Fruit fly (Drosophila melanogaster): ENCODE measurements around the gene CG5715.

CG5715 gene

DNA sequence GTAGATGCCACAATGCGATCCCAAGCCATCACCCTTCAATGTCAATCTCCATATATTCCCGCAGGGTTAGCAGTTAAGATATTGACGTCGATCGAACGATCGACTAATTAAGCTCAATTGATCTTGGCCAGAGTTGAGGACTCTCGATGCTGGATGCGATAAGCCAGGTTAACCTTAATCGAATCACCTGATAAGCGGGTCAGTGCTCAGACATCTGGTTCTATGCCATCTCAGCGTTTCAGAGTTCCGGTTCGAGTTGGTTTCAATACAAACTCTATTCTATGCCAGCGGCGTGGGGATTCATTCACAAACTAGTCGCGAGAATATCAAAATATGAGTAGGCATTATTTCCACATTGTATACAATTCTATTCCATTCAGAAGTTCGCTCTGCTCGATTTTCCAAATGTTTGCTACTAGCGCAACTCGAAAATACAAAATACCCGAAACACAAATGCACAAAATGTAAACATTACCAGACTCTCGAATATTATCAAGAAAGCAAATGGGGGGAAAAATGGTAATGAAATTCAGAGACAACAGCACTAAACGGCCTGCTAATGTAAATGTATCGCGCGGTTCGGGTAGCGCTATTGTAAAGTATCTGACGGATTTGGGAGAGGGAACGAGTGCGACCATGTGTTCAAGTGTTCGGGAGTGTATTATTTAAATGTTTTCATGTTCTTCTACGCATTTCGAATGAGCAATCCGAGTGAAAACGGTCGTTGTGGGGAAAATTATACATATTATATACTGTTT, 11.5 kb downstream of the CG5715 start:
- TF ChIP-seq usp (GFP tag; optimal IDR thresholded peaks at IDR 0.05) (no peak), psq (optimal IDR thresholded peaks at IDR 0.05) (no peak), pan (optimal IDR thresholded peaks at IDR 0.05) (no peak), CG8478 (optimal IDR thresholded peaks at IDR 0.05) (no peak), EcR (GFP tag; optimal IDR thresholded peaks at IDR 0.05) (no peak), Dll (optimal IDR thresholded peaks at IDR 0.05) (no peak)

DNA sequence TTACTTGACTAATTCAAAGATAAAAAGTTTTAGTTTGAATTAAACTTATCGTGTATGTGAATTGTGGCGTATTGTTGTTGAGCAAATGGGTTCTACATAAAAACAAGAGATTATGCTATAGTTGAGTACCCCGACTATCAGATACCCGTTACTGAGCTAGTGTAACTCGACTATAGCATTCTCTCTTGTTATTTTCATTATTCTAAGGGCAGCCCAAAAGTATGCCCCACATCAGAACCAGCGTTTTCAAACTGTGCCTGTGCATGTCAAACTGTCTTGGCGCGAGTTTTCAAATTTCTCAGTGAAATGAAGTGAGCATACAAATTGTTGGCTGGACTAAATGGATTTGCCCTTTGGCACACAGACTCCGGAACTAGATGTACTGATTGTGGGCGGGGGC, 14.9 kb downstream of the CG5715 start, which contains the start of gene shps:
TSS of gene shps (plus strand) at position 282 of the 400 bp plus-strand sequence.
- no peak for TF ChIP-seq pan (optimal IDR thresholded peaks at IDR 0.05)
- TF ChIP-seq EcR (GFP tag; optimal IDR thresholded peaks at IDR 0.05): no peak
- no peak for TF ChIP-seq usp (GFP tag; optimal IDR thresholded peaks at IDR 0.05)
- TF ChIP-seq CG8478 (optimal IDR thresholded peaks at IDR 0.05): no peak
- no peak for TF ChIP-seq psq (optimal IDR thresholded peaks at IDR 0.05)
- TF ChIP-seq Dll (optimal IDR thresholded peaks at IDR 0.05): no peak

DNA sequence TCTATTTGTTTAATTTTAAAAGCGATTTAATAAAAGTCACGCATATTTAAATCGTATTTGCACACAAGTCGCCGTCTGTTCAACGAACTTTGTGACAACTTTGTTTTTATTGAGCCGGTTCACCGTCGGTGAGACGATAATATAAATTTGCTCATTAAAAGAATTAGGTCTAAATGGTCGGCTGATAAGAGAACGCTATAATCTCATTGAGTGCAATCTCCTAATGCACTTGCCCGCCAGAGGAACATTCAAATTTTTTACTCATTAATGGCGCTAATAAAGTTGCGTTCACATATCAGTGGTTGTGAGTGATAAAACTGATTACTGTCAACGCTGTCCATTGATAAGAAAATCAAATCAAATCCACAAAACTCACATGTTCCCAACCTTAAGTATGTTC, 15.5 kb downstream of the CG5715 start:
- TF ChIP-seq pan (optimal IDR thresholded peaks at IDR 0.05) (no peak), CG8478 (optimal IDR thresholded peaks at IDR 0.05) (no peak), usp (GFP tag; optimal IDR thresholded peaks at IDR 0.05) (no peak), Dll (optimal IDR thresholded peaks at IDR 0.05) (no peak), EcR (GFP tag; optimal IDR thresholded peaks at IDR 0.05) (no peak)

DNA sequence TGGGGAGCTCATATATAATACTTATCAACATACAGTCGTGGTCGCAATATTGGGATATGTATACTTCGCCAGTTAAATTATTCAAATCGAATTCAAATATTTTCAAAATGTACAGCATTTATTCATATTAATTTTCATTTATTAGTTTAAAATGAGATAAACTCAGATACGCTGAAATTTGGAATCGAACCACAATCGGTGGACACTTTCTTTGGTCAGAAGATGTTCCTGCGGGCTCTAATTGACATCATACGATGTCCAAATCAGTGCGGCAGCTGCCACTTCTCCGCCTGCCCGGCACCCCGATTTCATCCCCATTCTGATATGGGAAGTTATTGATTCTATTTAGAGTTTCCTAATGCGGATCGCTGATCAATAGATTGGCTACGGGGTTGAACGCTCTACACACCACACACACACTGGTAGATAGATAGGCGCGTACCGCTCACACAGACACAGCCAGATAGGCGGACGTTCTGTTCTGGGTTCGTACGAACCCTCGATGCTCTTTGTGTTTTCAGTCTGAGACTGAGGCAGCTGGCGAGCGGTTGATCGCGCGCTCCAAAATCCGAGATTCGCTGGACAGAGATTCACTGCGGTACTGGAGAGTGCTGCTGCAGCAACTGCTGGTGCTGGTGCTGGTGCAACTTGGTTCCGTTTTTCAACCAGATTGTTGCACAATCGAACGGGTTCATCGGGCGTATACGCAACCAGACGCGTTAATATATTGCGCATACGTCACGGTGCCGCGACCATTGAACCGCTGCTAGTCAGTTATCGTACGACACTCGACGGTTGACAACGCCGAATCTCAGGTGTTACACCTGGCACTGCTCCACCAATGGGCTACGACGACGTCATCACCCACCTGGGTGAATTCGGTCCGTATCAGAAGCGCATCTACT, 17.8 kb downstream of the CG5715 start, which contains the start of gene Orct:
TSS of gene Orct (plus strand) at position 157 of the 905 bp plus-strand sequence.
- TF ChIP-seq Dll (optimal IDR thresholded peaks at IDR 0.05) (no peak), pan (optimal IDR thresholded peaks at IDR 0.05) (no peak), EcR (GFP tag; optimal IDR thresholded peaks at IDR 0.05) (peak in 1 of 2 experiments; percentile 19)

DNA sequence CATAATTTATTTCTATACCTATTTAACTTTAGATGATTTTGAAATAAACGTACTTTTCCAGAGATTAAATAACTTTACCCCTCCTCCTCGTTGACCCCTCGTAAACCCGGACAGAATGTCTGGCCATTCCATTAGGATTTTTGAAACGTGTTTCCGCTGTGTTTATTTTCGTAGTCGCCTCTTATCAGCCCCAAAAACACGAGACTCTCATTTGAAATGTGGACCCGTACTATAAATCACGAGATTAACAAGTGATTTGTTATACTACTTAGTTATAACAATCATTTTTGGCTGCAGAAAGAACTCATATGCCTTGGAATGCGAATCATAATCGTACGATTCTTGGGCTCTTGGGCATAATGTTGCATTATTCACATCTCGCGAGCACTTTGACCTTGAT, 18.7 kb downstream of the CG5715 start:
- no peak for TF ChIP-seq pan (optimal IDR thresholded peaks at IDR 0.05)
- TF ChIP-seq EcR (GFP tag; optimal IDR thresholded peaks at IDR 0.05): no peak
- no peak for TF ChIP-seq psq (optimal IDR thresholded peaks at IDR 0.05)
- no peak for TF ChIP-seq Dll (optimal IDR thresholded peaks at IDR 0.05)

DNA sequence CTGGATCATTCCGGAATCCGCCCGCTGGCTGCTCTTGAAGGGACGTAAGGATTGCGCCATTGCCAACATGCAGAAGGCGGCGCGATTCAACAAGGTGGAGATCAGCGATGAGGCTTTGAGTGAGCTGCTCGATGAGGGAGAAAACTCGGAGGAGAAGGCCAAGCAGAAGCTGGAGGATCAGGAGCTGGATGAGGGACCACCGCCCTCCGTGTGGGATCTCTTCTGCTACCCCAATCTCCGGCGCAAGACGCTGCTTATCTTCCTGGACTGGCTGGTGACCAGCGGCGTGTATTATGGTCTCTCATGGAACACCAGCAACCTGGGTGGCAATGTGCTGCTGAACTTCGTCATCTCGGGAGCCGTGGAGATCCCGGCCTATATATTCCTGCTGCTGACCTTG, 20.0 kb downstream of the CG5715 start:
- no peak for TF ChIP-seq psq (optimal IDR thresholded peaks at IDR 0.05)
- TF ChIP-seq pan (optimal IDR thresholded peaks at IDR 0.05): no peak
- no peak for TF ChIP-seq usp (GFP tag; optimal IDR thresholded peaks at IDR 0.05)
- no peak for TF ChIP-seq Dll (optimal IDR thresholded peaks at IDR 0.05)
- no peak for TF ChIP-seq CG8478 (optimal IDR thresholded peaks at IDR 0.05)
- no peak for TF ChIP-seq EcR (GFP tag; optimal IDR thresholded peaks at IDR 0.05)

DNA sequence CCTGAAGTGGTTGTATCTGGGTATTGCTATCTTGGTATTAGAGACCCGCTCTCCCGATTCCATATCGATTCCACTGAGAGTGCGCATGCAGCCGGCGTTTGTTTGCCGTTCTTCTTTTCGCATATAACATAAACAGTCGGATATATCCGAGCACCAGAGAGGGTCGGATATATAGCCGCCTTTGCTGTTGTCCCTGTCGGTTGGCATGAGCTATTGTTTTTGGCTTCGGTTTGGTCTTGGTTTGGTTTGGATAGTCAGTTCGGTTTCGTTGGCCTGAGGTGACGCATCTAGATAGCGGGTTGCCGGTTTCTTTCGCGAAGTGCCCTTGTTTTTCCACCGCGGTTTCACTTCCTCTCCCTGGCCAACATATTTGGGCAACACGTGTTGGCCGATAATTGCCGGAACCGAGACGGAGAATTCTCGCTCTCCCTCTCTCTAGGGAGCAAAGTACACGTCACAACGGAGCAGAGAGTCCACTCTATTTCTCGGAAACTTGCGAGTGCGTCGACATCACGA, 21.4 kb downstream of the CG5715 start, which contains the start of gene Orct2:
TSS of gene Orct2 (plus strand) at position 255 of the 516 bp plus-strand sequence.
- TF ChIP-seq EcR (GFP tag; optimal IDR thresholded peaks at IDR 0.05) (no peak), Dll (optimal IDR thresholded peaks at IDR 0.05) (peak; percentile 34)

DNA sequence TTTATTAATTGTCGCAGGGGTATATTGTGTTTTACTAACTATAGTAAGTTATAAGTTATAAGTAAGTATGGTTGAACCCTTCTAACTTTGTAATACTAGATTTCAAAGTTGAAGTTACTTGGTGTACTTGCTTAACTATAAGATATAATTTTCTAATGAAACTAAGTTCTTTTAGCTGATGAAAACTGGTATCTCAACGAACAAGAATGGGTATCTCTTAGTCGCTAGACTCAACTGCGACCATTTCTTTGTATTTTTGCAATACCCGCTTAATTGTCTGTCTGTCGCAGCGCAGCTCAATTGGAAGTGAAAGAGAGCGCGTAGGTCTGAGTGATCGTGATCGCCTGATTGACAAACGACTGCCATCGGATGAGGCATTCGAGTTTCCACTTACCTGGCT, 22.0 kb downstream of the CG5715 start:
- TF ChIP-seq EcR (GFP tag; optimal IDR thresholded peaks at IDR 0.05): no peak
- TF ChIP-seq CG8478 (optimal IDR thresholded peaks at IDR 0.05): no peak
- TF ChIP-seq Dll (optimal IDR thresholded peaks at IDR 0.05): no peak

DNA sequence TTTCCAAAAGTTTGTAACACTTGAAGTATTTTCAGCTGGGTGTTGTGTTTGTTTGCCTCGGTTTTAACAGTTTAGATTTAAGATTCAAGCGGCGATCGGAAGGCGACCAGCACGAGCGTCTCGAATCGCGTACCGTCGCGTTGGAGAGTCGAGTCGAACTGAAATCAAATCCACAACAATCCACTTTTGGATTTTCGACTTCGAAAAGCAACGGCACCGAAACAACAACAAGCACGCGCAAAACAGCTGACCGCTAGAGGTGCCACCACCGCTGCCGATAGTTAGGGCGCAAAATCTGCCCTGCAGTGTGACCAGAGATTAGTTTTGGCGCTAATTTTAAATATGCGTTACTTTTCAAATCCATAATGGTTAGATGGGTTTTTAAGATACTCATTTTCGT, 23.1 kb downstream of the CG5715 start, which contains the start of gene jar:
TSS of gene jar (minus strand) at position 163 of the 400 bp plus-strand sequence.
- no peak for TF ChIP-seq CG8478 (optimal IDR thresholded peaks at IDR 0.05)
- TF ChIP-seq EcR (GFP tag; optimal IDR thresholded peaks at IDR 0.05): no peak
- no peak for TF ChIP-seq psq (optimal IDR thresholded peaks at IDR 0.05)
- TF ChIP-seq pan (optimal IDR thresholded peaks at IDR 0.05): no peak
- no peak for TF ChIP-seq Dll (optimal IDR thresholded peaks at IDR 0.05)
- no peak for TF ChIP-seq usp (GFP tag; optimal IDR thresholded peaks at IDR 0.05)

DNA sequence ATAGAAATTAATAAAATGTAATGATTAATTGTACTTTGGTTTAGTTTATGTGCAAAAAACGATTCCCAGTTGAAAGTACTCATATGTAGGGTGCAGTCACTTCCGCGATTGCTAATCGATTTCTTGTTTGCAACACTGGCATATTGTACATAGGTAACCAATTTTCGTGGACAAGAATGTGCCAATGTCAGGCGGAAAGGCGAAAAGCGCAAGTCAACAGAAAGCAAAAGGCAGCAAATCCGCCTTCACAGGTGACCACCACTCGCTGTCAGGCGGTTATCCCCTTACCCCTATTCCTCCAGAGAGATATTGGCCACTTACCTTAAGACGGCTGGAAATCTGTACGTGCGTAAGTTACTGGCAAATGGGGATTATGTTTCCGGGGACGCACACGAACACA, 23.6 kb downstream of the CG5715 start:
- TF ChIP-seq EcR (GFP tag; optimal IDR thresholded peaks at IDR 0.05): no peak
- TF ChIP-seq Dll (optimal IDR thresholded peaks at IDR 0.05): no peak
- no peak for TF ChIP-seq pan (optimal IDR thresholded peaks at IDR 0.05)
- TF ChIP-seq CG8478 (optimal IDR thresholded peaks at IDR 0.05): no peak
- no peak for TF ChIP-seq usp (GFP tag; optimal IDR thresholded peaks at IDR 0.05)
- TF ChIP-seq psq (optimal IDR thresholded peaks at IDR 0.05): no peak

DNA sequence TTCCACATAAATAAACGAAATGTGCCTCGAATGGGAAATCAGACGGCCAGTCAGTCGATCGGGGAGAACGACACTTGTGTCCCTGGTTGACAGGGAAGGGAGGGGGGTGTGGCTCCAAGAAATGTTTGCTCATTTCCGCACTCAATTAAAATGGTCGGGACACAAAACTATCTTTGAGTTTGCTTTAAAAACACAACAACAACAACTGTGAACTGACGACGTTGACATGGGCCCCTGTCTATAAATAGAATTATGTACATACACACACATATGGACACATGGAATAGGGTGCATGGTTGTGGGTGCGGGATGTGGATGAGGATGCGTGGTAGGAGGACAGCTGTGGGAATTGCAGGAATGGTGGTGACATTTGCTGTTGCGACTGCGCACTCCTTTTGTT, 24.2 kb downstream of the CG5715 start:
- TF ChIP-seq CG8478 (optimal IDR thresholded peaks at IDR 0.05) (no peak), EcR (GFP tag; optimal IDR thresholded peaks at IDR 0.05) (peak in 1 of 2 experiments; percentile 18)

DNA sequence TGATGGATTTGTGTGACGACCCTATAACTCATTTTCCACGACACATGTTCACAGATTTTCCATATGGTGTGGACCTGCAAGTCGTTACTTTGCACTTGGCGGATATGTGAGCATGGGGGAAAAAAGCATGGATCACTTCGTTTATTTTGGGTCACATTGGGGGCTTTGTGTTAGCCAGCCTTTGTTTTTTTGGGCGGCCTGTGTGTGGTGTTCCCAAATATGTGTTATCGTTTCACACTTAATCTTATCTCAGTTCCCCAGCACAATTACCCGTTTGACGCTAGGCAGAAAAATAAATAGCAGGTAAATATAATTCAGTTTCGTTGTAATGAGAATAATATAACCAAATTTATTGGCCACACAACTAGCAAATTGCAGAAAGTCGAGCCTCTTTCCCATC, 25.9 kb downstream of the CG5715 start:
- no peak for TF ChIP-seq pan (optimal IDR thresholded peaks at IDR 0.05)
- no peak for TF ChIP-seq CG8478 (optimal IDR thresholded peaks at IDR 0.05)
- TF ChIP-seq psq (optimal IDR thresholded peaks at IDR 0.05): no peak
- no peak for TF ChIP-seq usp (GFP tag; optimal IDR thresholded peaks at IDR 0.05)
- no peak for TF ChIP-seq Dll (optimal IDR thresholded peaks at IDR 0.05)
- TF ChIP-seq EcR (GFP tag; optimal IDR thresholded peaks at IDR 0.05): no peak
